Fruit fly (Drosophila melanogaster) whole organism, embryonic: ENCODE data around the gene Hs2st.

ENCODE experiments used
- Ada2b ChIP-seq: fragments of 200-800 bp; sonication (Bioruptor generic); IDR thresholded peaks from 2 replicates; pipeline ENCODE4 v1.3.6; 2022; ENCODE audit warnings: missing biosample characterization, missing genetic modification characterization
- Antp ChIP-seq: fragments of 200-800 bp; sonication (Bioruptor generic); optimal IDR thresholded peaks from 3 replicates; lab custom pipeline; 2016; ENCODE audit warnings: missing biosample characterization, missing genetic modification characterization
- Atf-2 ChIP-seq: fragments of 200-800 bp; sonication (Bioruptor generic); optimal IDR thresholded peaks from 2 replicates; lab custom pipeline; 2016; ENCODE audit warnings: missing biosample characterization, missing genetic modification characterization
- B-H2 ChIP-seq: fragments of 200-800 bp; sonication (Bioruptor generic); optimal IDR thresholded peaks from 2 replicates; lab custom pipeline; 2018; ENCODE audit warnings: missing biosample characterization, mild to moderate bottlenecking, missing genetic modification characterization
- Blimp-1 ChIP-seq: fragments of 200-800 bp; sonication (Bioruptor generic); optimal IDR thresholded peaks from 3 replicates; lab custom pipeline; 2018; ENCODE audit warnings: missing biosample characterization, missing genetic modification characterization, mild to moderate bottlenecking, moderate library complexity, missing genetic modification reagents
- BtbVII ChIP-seq: fragments of 200-800 bp; sonication (Bioruptor generic); optimal IDR thresholded peaks from 3 replicates; lab custom pipeline; 2017; ENCODE audit warnings: missing biosample characterization, mild to moderate bottlenecking, missing genetic modification characterization
- CG10462 ChIP-seq: fragments of 200-800 bp; sonication (Bioruptor generic); optimal IDR thresholded peaks from 2 replicates; lab custom pipeline; 2016; ENCODE audit warnings: missing biosample characterization, missing genetic modification characterization
- CG10543 ChIP-seq: fragments of 200-800 bp; sonication (Bioruptor generic); optimal IDR thresholded peaks from 3 replicates; lab custom pipeline; 2017; ENCODE audit warnings: missing biosample characterization, mild to moderate bottlenecking, missing genetic modification characterization, moderate library complexity
- CG10959 ChIP-seq: fragments of 200-800 bp; sonication (Bioruptor generic); IDR thresholded peaks from 2 replicates; pipeline ENCODE4 v1.3.6; 2022; ENCODE audit warnings: missing biosample characterization, missing genetic modification characterization
- CG11723 ChIP-seq: fragments of 200-800 bp; sonication (Bioruptor generic); optimal IDR thresholded peaks from 2 replicates; lab custom pipeline; 2017; ENCODE audit warnings: missing biosample characterization, mild to moderate bottlenecking, missing genetic modification characterization
- CG13296 ChIP-seq: fragments of 200-800 bp; sonication (Bioruptor generic); optimal IDR thresholded peaks from 3 replicates; lab custom pipeline; 2018; ENCODE audit warnings: missing biosample characterization, mild to moderate bottlenecking, missing genetic modification characterization
- CG18262 ChIP-seq: fragments of 200-800 bp; optimal IDR thresholded peaks from 3 replicates; lab custom pipeline; 2019; ENCODE audit warnings: missing biosample characterization, mild to moderate bottlenecking, missing genetic modification characterization, moderate library complexity
- CG18599 ChIP-seq: fragments of 200-800 bp; sonication (Bioruptor generic); optimal IDR thresholded peaks from 3 replicates; lab custom pipeline; 2017; ENCODE audit warnings: missing biosample characterization, missing genetic modification characterization, mild to moderate bottlenecking, moderate library complexity, missing genetic modification reagents
- CG30403 ChIP-seq: fragments of 200-800 bp; sonication (Bioruptor generic); optimal IDR thresholded peaks from 3 replicates; lab custom pipeline; 2016; ENCODE audit warnings: missing biosample characterization, missing genetic modification characterization
- CG31441 ChIP-seq: fragments of 200-800 bp; sonication (Bioruptor generic); IDR thresholded peaks from 2 replicates; pipeline ENCODE4 v1.3.6; 2022; ENCODE audit warnings: missing biosample characterization, missing genetic modification characterization
- CG32532 ChIP-seq: fragments of 200-800 bp; sonication (Bioruptor generic); IDR thresholded peaks from 2 replicates; pipeline ENCODE4 v1.3.6; 2022; ENCODE audit warnings: missing biosample characterization, missing genetic modification characterization
- CG5245 ChIP-seq: fragments of 200-800 bp; sonication (Bioruptor generic); optimal IDR thresholded peaks from 3 replicates; lab custom pipeline; 2016; ENCODE audit warnings: missing biosample characterization, missing genetic modification characterization
- CG6254 ChIP-seq: fragments of 200-800 bp; sonication (Bioruptor generic); optimal IDR thresholded peaks from 3 replicates; lab custom pipeline; 2017; ENCODE audit warnings: mild to moderate bottlenecking, missing biosample characterization, missing genetic modification reagents, missing genetic modification characterization
- CG6654 ChIP-seq: fragments of 200-800 bp; sonication (Bioruptor generic); optimal IDR thresholded peaks from 2 replicates; lab custom pipeline; 2017; ENCODE audit warnings: missing biosample characterization, mild to moderate bottlenecking, missing genetic modification characterization
- CG6791 ChIP-seq: fragments of 200-800 bp; sonication (Bioruptor generic); IDR thresholded peaks from 3 replicates; pipeline ENCODE4 v1.3.6; 2022; ENCODE audit warnings: missing biosample characterization, missing genetic modification characterization; ENCODE audit not compliant: partially characterized antibody
- CG7839 ChIP-seq: fragments of 200-800 bp; sonication (Bioruptor generic); optimal IDR thresholded peaks from 3 replicates; lab custom pipeline; 2018; ENCODE audit warnings: missing biosample characterization, mild to moderate bottlenecking, missing genetic modification characterization, moderate library complexity
- CG8478 ChIP-seq: fragments of >200 bp; optimal IDR thresholded peaks from 2 replicates; lab custom pipeline; 2018
- CG9727 ChIP-seq: fragments of 200-800 bp; sonication (Bioruptor generic); optimal IDR thresholded peaks from 3 replicates; lab custom pipeline; 2017; ENCODE audit warnings: missing biosample characterization, mild to moderate bottlenecking, missing genetic modification characterization
- CHES-1-like ChIP-seq: fragments of 200-800 bp; sonication (Bioruptor generic); optimal IDR thresholded peaks from 2 replicates; lab custom pipeline; 2016; ENCODE audit warnings: missing biosample characterization, missing genetic modification characterization
- D19A ChIP-seq: fragments of 200-800 bp; optimal IDR thresholded peaks from 3 replicates; lab custom pipeline; 2019; ENCODE audit warnings: missing biosample characterization, mild to moderate bottlenecking, missing genetic modification characterization, moderate library complexity
- Dp ChIP-seq: fragments of 200-800 bp; sonication (Bioruptor generic); optimal IDR thresholded peaks from 2 replicates; lab custom pipeline; 2018; ENCODE audit warnings: missing biosample characterization, mild to moderate bottlenecking, missing genetic modification characterization, moderate library complexity
- Elba2 ChIP-seq: fragments of 200-800 bp; sonication (Bioruptor generic); optimal IDR thresholded peaks from 3 replicates; lab custom pipeline; 2016; ENCODE audit warnings: missing biosample characterization, missing genetic modification characterization
- MBD-R2 ChIP-seq: fragments of 200-800 bp; sonication (Bioruptor generic); IDR thresholded peaks from 2 replicates; pipeline ENCODE4 v1.3.6; 2022; ENCODE audit warnings: missing biosample characterization, missing genetic modification characterization
- Mrtf ChIP-seq: fragments of 200-800 bp; sonication (Bioruptor generic); IDR thresholded peaks from 3 replicates; pipeline ENCODE4 v1.3.6; 2022; ENCODE audit warnings: missing biosample characterization, missing genetic modification characterization
- Myb ChIP-seq: fragments of 200-800 bp; sonication (Bioruptor generic); optimal IDR thresholded peaks from 2 replicates; lab custom pipeline; 2016; ENCODE audit warnings: missing biosample characterization, missing genetic modification characterization
- NC2α ChIP-seq: fragments of 200-800 bp; sonication (Bioruptor generic); optimal IDR thresholded peaks from 2 replicates; lab custom pipeline; 2016; ENCODE audit warnings: missing biosample characterization, missing genetic modification characterization
- Xrp1 ChIP-seq: fragments of 200-800 bp; sonication (Bioruptor generic); IDR thresholded peaks from 2 replicates; pipeline ENCODE4 v1.3.6; 2022; ENCODE audit warnings: missing biosample characterization, missing genetic modification characterization
- bsh ChIP-seq, 2 experiments: fragments of 200-800 bp; sonication (Bioruptor generic); optimal IDR thresholded peaks; 2 replicates each; lab custom pipeline; 2017 to 2018; ENCODE audit warnings: mild to moderate bottlenecking in 2 of 2, missing biosample characterization in 2 of 2, missing genetic modification characterization in 2 of 2, moderate library complexity in 1 of 2
- chn ChIP-seq: fragments of 200-800 bp; sonication (Bioruptor generic); optimal IDR thresholded peaks from 2 replicates; lab custom pipeline; 2016; ENCODE audit warnings: missing biosample characterization, missing genetic modification characterization
- dm ChIP-seq: fragments of 200-800 bp; sonication (Bioruptor generic); optimal IDR thresholded peaks from 3 replicates; lab custom pipeline; 2016; ENCODE audit warnings: missing biosample characterization, missing genetic modification characterization
- dmrt11E ChIP-seq: fragments of 200-800 bp; sonication (Bioruptor generic); optimal IDR thresholded peaks from 3 replicates; lab custom pipeline; 2018; ENCODE audit warnings: missing biosample characterization, mild to moderate bottlenecking, missing genetic modification characterization, moderate library complexity
- ems ChIP-seq: fragments of 200-800 bp; sonication (Bioruptor generic); optimal IDR thresholded peaks from 3 replicates; lab custom pipeline; 2016; ENCODE audit warnings: missing biosample characterization, missing genetic modification characterization
- h ChIP-seq: fragments of >200 bp; optimal IDR thresholded peaks from 2 replicates; lab custom pipeline; 2017
- ind ChIP-seq: fragments of 200-800 bp; sonication (Bioruptor generic); optimal IDR thresholded peaks from 3 replicates; lab custom pipeline; 2016; ENCODE audit warnings: missing biosample characterization, missing genetic modification characterization
- knrl ChIP-seq: fragments of 200-800 bp; sonication (Bioruptor generic); IDR thresholded peaks from 3 replicates; pipeline ENCODE4 v1.3.6; 2022; ENCODE audit warnings: missing biosample characterization, missing genetic modification characterization; ENCODE audit not compliant: partially characterized antibody
- mam ChIP-seq: fragments of 200-800 bp; sonication (Bioruptor generic); optimal IDR thresholded peaks from 3 replicates; lab custom pipeline; 2016; ENCODE audit warnings: missing biosample characterization, missing genetic modification characterization
- mirr ChIP-seq: fragments of 200-800 bp; sonication (Bioruptor generic); optimal IDR thresholded peaks from 3 replicates; lab custom pipeline; 2018; ENCODE audit warnings: missing biosample characterization, mild to moderate bottlenecking, missing genetic modification characterization
- pan ChIP-seq, 4 experiments: fragments of >200 bp in 3 of 4; fragments of 200-800 bp in 1 of 4; sonication (Bioruptor generic) in 1 of 4; optimal IDR thresholded peaks in 3 of 4; IDR thresholded peaks in 1 of 4; 2 replicates each; pipeline versions ENCODE4 v1.3.6 to Lab custom; 2017 to 2022; ENCODE audit warnings: missing biosample characterization in 2 of 4, missing genetic modification characterization in 2 of 4, mixed read lengths in 1 of 4
- ranshi ChIP-seq: fragments of 200-800 bp; sonication (Bioruptor generic); IDR thresholded peaks from 2 replicates; pipeline ENCODE4 v1.3.6; 2022; ENCODE audit warnings: missing biosample characterization, missing genetic modification characterization
- scrt ChIP-seq: fragments of 200-800 bp; sonication (Bioruptor generic); optimal IDR thresholded peaks from 2 replicates; lab custom pipeline; 2018; ENCODE audit warnings: missing biosample characterization, mild to moderate bottlenecking, missing genetic modification characterization, moderate library complexity
- sisA ChIP-seq: fragments of 200-800 bp; sonication (Bioruptor generic); IDR thresholded peaks from 2 replicates; pipeline ENCODE4 v1.3.6; 2022; ENCODE audit warnings: missing biosample characterization, missing genetic modification characterization
- slp2 ChIP-seq: fragments of 200-800 bp; sonication (Bioruptor generic); optimal IDR thresholded peaks from 2 replicates; lab custom pipeline; 2016; ENCODE audit warnings: missing biosample characterization, missing genetic modification characterization
- unpg ChIP-seq: fragments of 200-800 bp; sonication (Bioruptor generic); optimal IDR thresholded peaks from 3 replicates; lab custom pipeline; 2018; ENCODE audit warnings: missing biosample characterization, mild to moderate bottlenecking, missing genetic modification characterization, moderate library complexity
- zfh2 ChIP-seq: fragments of 200-800 bp; sonication (Bioruptor generic); optimal IDR thresholded peaks from 2 replicates; lab custom pipeline; 2016; ENCODE audit warnings: missing biosample characterization, missing genetic modification characterization

Hs2st gene

dm6 chr2L:19452535-19453317 lies 8.2 kb upstream of the Hs2st start (continued):
- TF ChIP-seq dmrt11E (no peak), CG5245 (no peak), ems (GFP tag; lab: Kevin White, UChicago) (peak; percentile 1), CG10462 (GFP tag; lab: Kevin White, UChicago) (no peak), CG31441 (GFP tag; lab: Robert Waterston, UW) (0 out of 2 replicates have a peak, but pooled peaks have one; percentile 16), MBD-R2 (GFP tag; lab: Robert Waterston, UW) (peak; percentile 63), Myb (GFP tag; lab: Kevin White, UChicago) (peak; percentile 36), Ada2b (GFP tag; lab: Robert Waterston, UW) (0 out of 2 replicates have a peak, but pooled peaks have one; percentile 13), CG10959 (GFP tag; lab: Robert Waterston, UW) (no peak), Antp (GFP tag; lab: Kevin White, UChicago) (peak; percentile 1), NC2α (GFP tag; lab: Kevin White, UChicago) (no peak), CG6254 (GFP tag; lab: Kevin White, UChicago) (no peak), CG18599 (GFP tag; lab: Kevin White, UChicago) (peak; percentile 32), CG7839 (tag; lab: Kevin White, UChicago) (peak; percentile 32), Atf-2 (GFP tag; lab: Kevin White, UChicago) (no peak), pan (optimal IDR thresholded peaks at IDR 0.05; lab: Kevin White, UChicago) (no peak), pan (GFP tag; optimal IDR thresholded peaks at IDR 0.05 in 1 of 2, IDR thresholded peaks at IDR 0.05 in 1 of 2) (peak in 1 of 2 experiments; percentile 26), Xrp1 (peak; percentile 53; the same call in 1 of the 2 replicates), mam (peak; percentile 36), bsh (GFP tag; optimal IDR thresholded peaks at IDR 0.05; lab: Kevin White, UChicago) (peak in 1 of 2 experiments; percentile 13), D19A (no peak), ind (GFP tag; lab: Kevin White, UChicago) (peak; percentile 28), dm (GFP tag; lab: Kevin White, UChicago) (peak; percentile 1), CG8478 (lab: Kevin White, UChicago) (no peak), CG13296 (GFP tag; lab: Kevin White, UChicago) (peak; percentile 2), CG9727 (no peak), mirr (GFP tag; lab: Kevin White, UChicago) (no peak), CHES-1-like (peak; percentile 16), zfh2 (no peak), knrl (peak; percentile 17; the same call in 1 of the 3 replicates), B-H2 (GFP tag; lab: Kevin White, UChicago) (no peak), BtbVII (no peak), scrt (GFP tag; lab: Kevin White, UChicago) (no peak), unpg (GFP tag; lab: Kevin White, UChicago) (peak; percentile 23), Elba2 (GFP tag; lab: Kevin White, UChicago) (no peak), CG32532 (peak; percentile 37; the same call in 1 of the 2 replicates), slp2 (GFP tag; lab: Kevin White, UChicago) (no peak), Mrtf (GFP tag; lab: Robert Waterston, UW) (no peak), CG6791 (peak; percentile 40; the same call in 1 of the 3 replicates), ranshi (peak; percentile 45; the same call in 1 of the 2 replicates), CG6654 (no peak), Blimp-1 (peak; percentile 4), chn (GFP tag; lab: Kevin White, UChicago) (peak; percentile 39), sisA (GFP tag; lab: Robert Waterston, UW) (peak; percentile 56), CG30403 (peak; percentile 25), CG10543 (GFP tag; lab: Kevin White, UChicago) (peak; percentile 18), CG18262 (tag; lab: Kevin White, UChicago) (no peak), h (lab: Kevin White, UChicago) (no peak), CG11723 (GFP tag; lab: Kevin White, UChicago) (peak; percentile 3), Dp (GFP tag; lab: Kevin White, UChicago) (peak; percentile 57)
